Fruit fly (Drosophila melanogaster) whole organism, prepupa: ENCODE data around the gene snsl.

Experiments
- Blimp-1 ChIP-seq: fragments of 200-800 bp; sonication (Bioruptor generic); optimal IDR thresholded peaks from 3 replicates; lab custom pipeline; 2017; ENCODE audit warnings: missing biosample characterization, missing genetic modification characterization, mild to moderate bottlenecking, moderate library complexity, missing genetic modification reagents
- CG11762 ChIP-seq: fragments of 200-800 bp; sonication (Bioruptor generic); optimal IDR thresholded peaks from 3 replicates; lab custom pipeline; 2016; ENCODE audit warnings: missing biosample characterization, missing genetic modification characterization; ENCODE audit not compliant: insufficient read depth
- CG11902 ChIP-seq: fragments of 200-800 bp; sonication (Bioruptor generic); optimal IDR thresholded peaks from 3 replicates; lab custom pipeline; 2016; ENCODE audit warnings: missing biosample characterization, missing genetic modification characterization
- CG1621 ChIP-seq: fragments of 200-800 bp; sonication (Bioruptor generic); optimal IDR thresholded peaks from 3 replicates; lab custom pipeline; 2018; ENCODE audit warnings: missing biosample characterization, mild to moderate bottlenecking, missing genetic modification characterization
- CG16779 ChIP-seq: fragments of 200-800 bp; sonication (Bioruptor generic); optimal IDR thresholded peaks from 3 replicates; lab custom pipeline; 2017; ENCODE audit warnings: missing biosample characterization, mild to moderate bottlenecking, missing genetic modification characterization
- CG6792 ChIP-seq: fragments of 200-800 bp; sonication (Bioruptor generic); optimal IDR thresholded peaks from 3 replicates; lab custom pipeline; 2016; ENCODE audit warnings: missing biosample characterization, missing genetic modification characterization
- Hr4 ChIP-seq: fragments of 200-800 bp; sonication (Bioruptor generic); optimal IDR thresholded peaks from 3 replicates; lab custom pipeline; 2016; ENCODE audit warnings: missing biosample characterization, missing genetic modification characterization
- Sox102F ChIP-seq: fragments of 200-800 bp; sonication (Bioruptor generic); optimal IDR thresholded peaks from 2 replicates; lab custom pipeline; 2016; ENCODE audit warnings: missing biosample characterization, mild to moderate bottlenecking, missing genetic modification characterization
- Sox15 ChIP-seq: fragments of 200-800 bp; sonication (Bioruptor generic); optimal IDR thresholded peaks from 3 replicates; lab custom pipeline; 2016; ENCODE audit warnings: missing biosample characterization, missing genetic modification characterization
- eg ChIP-seq: fragments of 200-800 bp; sonication (Bioruptor generic); IDR thresholded peaks from 3 replicates; pipeline ENCODE4 v1.3.6; 2022; ENCODE audit warnings: missing biosample characterization, missing genetic modification characterization
- esn ChIP-seq: fragments of 200-800 bp; sonication (Bioruptor generic); optimal IDR thresholded peaks from 2 replicates; lab custom pipeline; 2016; ENCODE audit warnings: missing biosample characterization, mild to moderate bottlenecking, missing genetic modification characterization, moderate library complexity
- fkh ChIP-seq: fragments of 200-800 bp; sonication (Bioruptor generic); optimal IDR thresholded peaks from 3 replicates; lab custom pipeline; 2017; ENCODE audit warnings: missing biosample characterization, mild to moderate bottlenecking, missing genetic modification characterization, moderate library complexity
- net ChIP-seq: fragments of 200-800 bp; sonication (Bioruptor generic); optimal IDR thresholded peaks from 3 replicates; lab custom pipeline; 2016; ENCODE audit warnings: missing biosample characterization, missing genetic modification characterization

DNA sequence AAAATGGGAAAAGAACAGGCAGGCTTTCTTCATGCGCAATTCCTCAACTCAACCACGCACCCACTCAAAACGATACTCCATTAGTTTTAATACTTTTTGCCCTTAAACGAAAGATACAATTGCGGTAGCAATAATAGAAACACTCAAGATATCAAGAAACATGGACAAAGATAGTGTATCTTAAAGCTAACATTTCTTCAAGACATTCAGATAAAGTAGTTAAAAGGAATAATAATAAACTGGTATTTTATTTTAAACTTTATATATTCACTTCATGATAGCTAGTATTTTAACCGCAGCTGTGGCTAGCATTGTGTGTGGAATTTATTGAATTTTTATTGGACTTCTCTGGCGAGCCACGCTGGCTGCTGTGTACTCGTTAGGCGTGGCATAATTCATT, 50.4 kb downstream of the snsl start:
- TF ChIP-seq Sox102F (no peak), net (GFP tag; lab: Kevin White, UChicago) (no peak), esn (GFP tag; lab: Kevin White, UChicago) (no peak), Sox15 (GFP tag; lab: Kevin White, UChicago) (no peak), Blimp-1 (GFP tag; lab: Kevin White, UChicago) (no peak), eg (GFP tag; lab: Robert Waterston, UW) (peak; percentile 36; the same call in 1 of the 3 replicates), CG11762 (no peak), CG6792 (GFP tag; lab: Kevin White, UChicago) (no peak), CG16779 (tag; lab: Kevin White, UChicago) (no peak), CG1621 (tag; lab: Kevin White, UChicago) (no peak), Hr4 (GFP tag; lab: Kevin White, UChicago) (peak; percentile 13), CG11902 (GFP tag; lab: Kevin White, UChicago) (no peak), fkh (GFP tag; lab: Kevin White, UChicago) (no peak)
